Fruit fly (Drosophila melanogaster): ENCODE data around the gene mthl14.
A peak's percentile ranks its signal among the peaks of the same experiment; 100 is the strongest.

Gene mthl14

DNA sequence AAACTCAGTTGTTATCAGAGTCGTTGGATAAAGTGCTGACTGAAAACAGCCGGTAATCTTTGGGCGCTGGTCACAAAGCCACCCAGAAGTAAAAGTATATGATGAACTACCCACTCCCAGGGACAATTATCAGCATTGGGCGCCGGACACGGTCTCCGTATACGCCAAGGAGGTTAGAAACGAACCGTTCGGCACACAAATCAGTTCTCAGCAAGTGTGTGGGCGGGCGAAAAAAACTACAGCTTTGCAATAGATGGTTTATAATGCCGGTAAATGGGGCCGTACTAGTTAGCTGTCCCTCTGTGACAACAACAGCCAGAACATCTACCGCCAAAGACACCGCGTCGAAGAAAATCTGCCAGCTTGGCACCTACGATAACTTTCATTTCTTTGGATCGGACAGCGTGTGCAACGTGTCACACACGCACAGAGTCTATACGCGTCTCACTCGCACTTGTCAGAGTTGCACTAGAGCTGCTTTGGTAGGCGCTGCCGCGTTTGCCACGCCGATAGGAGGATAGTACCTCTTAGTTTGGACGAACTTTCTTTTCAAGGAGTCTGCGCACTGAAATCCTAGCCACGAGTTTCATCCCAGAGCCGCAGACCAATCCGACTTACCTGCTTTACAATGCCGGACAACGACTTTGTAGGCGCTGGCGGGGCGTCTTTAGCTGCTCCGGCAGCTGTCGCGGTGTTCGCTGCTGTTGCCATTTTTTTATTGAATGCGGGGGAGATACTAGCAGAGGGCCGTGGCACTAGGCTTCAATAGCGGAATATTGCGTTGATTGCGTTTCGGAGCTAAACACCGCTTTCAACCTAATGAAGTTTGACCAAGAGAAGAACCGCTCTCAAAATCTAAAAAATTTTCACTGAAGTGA, 16.4 kb downstream of the mthl14 start:
- TF ChIP-seq topi (GFP tag; optimal IDR thresholded peaks at IDR 0.05) (no peak), CG8119 (GFP tag; IDR thresholded peaks at IDR 0.05) (no peak), Blimp-1 (GFP tag; optimal IDR thresholded peaks at IDR 0.05) (peak; percentile 35), CG11762 (GFP tag; optimal IDR thresholded peaks at IDR 0.05; ENCODE audit: insufficient read depth) (no peak)

DNA sequence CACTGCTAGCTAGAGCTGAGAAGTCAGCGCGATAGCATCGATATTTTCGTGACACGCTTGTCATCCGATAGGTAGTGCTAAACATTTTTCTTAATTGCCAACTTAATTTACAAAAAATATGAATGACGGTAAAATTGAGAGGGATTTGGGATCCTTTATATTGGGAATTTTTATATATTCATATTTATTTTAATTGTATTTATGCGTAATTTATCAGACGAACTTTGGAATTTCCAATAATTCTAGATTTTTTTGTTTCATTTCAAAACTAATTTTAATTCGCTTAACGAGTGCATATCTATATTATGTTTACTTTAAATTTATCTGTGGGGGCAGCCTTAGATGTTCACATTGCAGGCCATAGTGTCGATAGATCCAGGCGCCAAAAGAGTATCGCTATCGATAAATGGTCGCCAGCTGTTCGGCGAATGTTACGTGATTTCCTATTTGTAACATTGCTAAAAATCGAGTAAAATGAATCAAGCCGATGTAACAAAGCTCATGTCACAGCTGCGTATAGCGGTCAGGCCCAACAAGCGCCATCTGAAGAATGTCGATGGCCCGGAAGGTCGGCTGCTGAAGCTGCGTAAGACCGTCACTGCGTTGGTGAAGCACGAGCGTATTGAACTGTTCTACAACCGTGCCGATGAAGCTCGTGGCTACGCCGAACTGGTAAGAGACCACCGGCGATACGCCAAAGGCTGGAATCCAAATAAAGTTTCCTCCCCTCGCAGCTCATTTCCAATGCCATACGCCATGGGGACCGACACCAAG, 17.3 kb downstream of the mthl14 start, which contains the start of the genes Tudor-SN and mRpL17:
Tudor-SN (minus strand) TSS at position 3 of the 774 bp plus-strand sequence.
mRpL17 (plus strand) TSS at position 402 of the 774 bp plus-strand sequence.
- peak; percentile 19 for TF ChIP-seq Sox102F (GFP tag; optimal IDR thresholded peaks at IDR 0.05)
- TF ChIP-seq Ets96B (tag; optimal IDR thresholded peaks at IDR 0.05) = no peak
- peak; percentile 16 for TF ChIP-seq cyc (GFP tag; optimal IDR thresholded peaks at IDR 0.05)
- TF ChIP-seq lz (GFP tag; optimal IDR thresholded peaks at IDR 0.05) = peak; percentile 50
- peak; percentile 12 for TF ChIP-seq CG8632 (GFP tag; optimal IDR thresholded peaks at IDR 0.05)
- no peak for TF ChIP-seq fd59A (GFP tag; optimal IDR thresholded peaks at IDR 0.05)
- TF ChIP-seq CG32006 (GFP tag; optimal IDR thresholded peaks at IDR 0.05) = no peak
- peak; percentile 24 for TF ChIP-seq topi (GFP tag; optimal IDR thresholded peaks at IDR 0.05)
- TF ChIP-seq net (GFP tag; optimal IDR thresholded peaks at IDR 0.05) = no peak
- TF ChIP-seq CG31627 (GFP tag; optimal IDR thresholded peaks at IDR 0.05) = peak; percentile 29
- TF ChIP-seq CG10631 (GFP tag; optimal IDR thresholded peaks at IDR 0.05) = peak; percentile 60
- TF ChIP-seq svp (GFP tag) = peak; percentile 80
- TF ChIP-seq achi (GFP tag; optimal IDR thresholded peaks at IDR 0.05) = peak; percentile 69
- peak; percentile 55 for TF ChIP-seq OdsH (GFP tag; optimal IDR thresholded peaks at IDR 0.05)
- TF ChIP-seq fkh (GFP tag; optimal IDR thresholded peaks at IDR 0.05) = peak; percentile 71
- peak; percentile 26 for TF ChIP-seq CG3032 (tag; optimal IDR thresholded peaks at IDR 0.05)
- TF ChIP-seq CG8119 (GFP tag; IDR thresholded peaks at IDR 0.05) = no peak
- peak; percentile 43 for TF ChIP-seq Hr39 (GFP tag; optimal IDR thresholded peaks at IDR 0.05)
- peak; percentile 43 for TF ChIP-seq CG3919 (GFP tag; optimal IDR thresholded peaks at IDR 0.05)
- peak; percentile 61 for TF ChIP-seq vri (GFP tag; optimal IDR thresholded peaks at IDR 0.05)
- no peak for TF ChIP-seq pdm3 (GFP tag; optimal IDR thresholded peaks at IDR 0.05)
- TF ChIP-seq ss (GFP tag; optimal IDR thresholded peaks at IDR 0.05) = no peak
- no peak for TF ChIP-seq Blimp-1 (GFP tag; optimal IDR thresholded peaks at IDR 0.05)
- no peak for TF ChIP-seq CG1621 (tag; optimal IDR thresholded peaks at IDR 0.05)
- peak; percentile 8 for TF ChIP-seq CG11902 (GFP tag; optimal IDR thresholded peaks at IDR 0.05)
- TF ChIP-seq Sox14 (GFP tag; optimal IDR thresholded peaks at IDR 0.05) = peak; percentile 16
- TF ChIP-seq CG6808 (GFP tag; optimal IDR thresholded peaks at IDR 0.05) = peak; percentile 9
- TF ChIP-seq CG11762 (GFP tag; optimal IDR thresholded peaks at IDR 0.05; ENCODE audit: insufficient read depth) = peak; percentile 2
- TF ChIP-seq Eip78C (GFP tag) = peak; percentile 64
- peak; percentile 36 for TF ChIP-seq acj6 (GFP tag; optimal IDR thresholded peaks at IDR 0.05)
- peak; percentile 51 for TF ChIP-seq esn (GFP tag; optimal IDR thresholded peaks at IDR 0.05)
- peak; percentile 24 for TF ChIP-seq Ets21C (GFP tag; optimal IDR thresholded peaks at IDR 0.05)
- TF ChIP-seq salr (GFP tag; optimal IDR thresholded peaks at IDR 0.05) = peak in 1 of 2 experiments; percentile 42
- peak; percentile 12 for TF ChIP-seq Lpt (GFP tag; optimal IDR thresholded peaks at IDR 0.05)
- no peak for TF ChIP-seq Hr38 (GFP tag; optimal IDR thresholded peaks at IDR 0.05)
- TF ChIP-seq Eip75B (GFP tag; optimal IDR thresholded peaks at IDR 0.05) = peak; percentile 27
